Worm (Caenorhabditis elegans): Measurements from ENCODE around the gene clec-9.

- TF ChIP-seq egl-27 (tag; optimal IDR thresholded peaks at IDR 0.05) (no peak), unc-130 (GFP tag; optimal IDR thresholded peaks at IDR 0.05) (no peak), hif-1 (tag; optimal IDR thresholded peaks at IDR 0.05) (no peak), ceh-44 (GFP tag; IDR thresholded peaks at IDR 0.05) (no peak), pha-4 (GFP tag; IDR thresholded peaks at IDR 0.05) (no peak), pha-4 (tag; optimal IDR thresholded peaks at IDR 0.05) (no peak), fos-1 (tag; optimal IDR thresholded peaks at IDR 0.05) (no peak), jun-1 (tag; optimal IDR thresholded peaks at IDR 0.05) (no peak), lin-39 (tag; optimal IDR thresholded peaks at IDR 0.05) (no peak), egl-43 (GFP tag; IDR thresholded peaks at IDR 0.05) (no peak), F49E8.2 (tag; optimal IDR thresholded peaks at IDR 0.05; ENCODE audit: borderline replicate concordance) (no peak), nhr-28 (tag; optimal IDR thresholded peaks at IDR 0.05) (no peak), madf-5 (GFP tag; IDR thresholded peaks at IDR 0.05) (no peak)
Observed at ce11 chrV:16699752-16700259, 6.6 kb downstream of the clec-9 start, which contains the start of gene Y70C5C.1.
